Fruit fly (Drosophila melanogaster) whole organism, wandering third instar larva: ENCODE measurements around the gene CG31178.

Experiments used
- Abd-B ChIP-seq: fragments of >200 bp; optimal IDR thresholded peaks from 2 replicates; lab custom pipeline; 2017; ENCODE audit warnings: missing biosample characterization, missing genetic modification characterization
- Hr78 ChIP-seq: fragments of >200 bp; optimal IDR thresholded peaks from 2 replicates; lab custom pipeline; 2017; ENCODE audit warnings: missing biosample characterization, missing genetic modification characterization
- Myc ChIP-seq: fragments of >200 bp; optimal IDR thresholded peaks from 2 replicates; lab custom pipeline; 2017
- N ChIP-seq: fragments of >200 bp; optimal IDR thresholded peaks from 2 replicates; lab custom pipeline; 2018; ENCODE audit warnings: missing biosample characterization, missing external identifiers, missing genetic modification characterization
- br ChIP-seq: fragments of 200-800 bp; sonication (Bioruptor generic); optimal IDR thresholded peaks from 2 replicates; lab custom pipeline; 2016; ENCODE audit warnings: missing biosample characterization, missing genetic modification characterization
- pan ChIP-seq: fragments of >200 bp; optimal IDR thresholded peaks from 2 replicates; lab custom pipeline; 2017
- psq ChIP-seq: fragments of 200-800 bp; sonication (Bioruptor generic); optimal IDR thresholded peaks from 3 replicates; lab custom pipeline; 2017; ENCODE audit warnings: missing biosample characterization, mild to moderate bottlenecking, missing genetic modification characterization, moderate library complexity

dm6 chr3R:21873439-21873838 is at the start of gene CG31178:
- TF ChIP-seq Hr78 (GFP tag; lab: Kevin White, UChicago) = no peak
- no peak for TF ChIP-seq br (GFP tag; lab: Kevin White, UChicago)
- no peak for TF ChIP-seq psq (GFP tag; lab: Kevin White, UChicago)
- no peak for TF ChIP-seq Myc (lab: Kevin White, UChicago)
- TF ChIP-seq pan (lab: Kevin White, UChicago) = no peak
- no peak for TF ChIP-seq N
- TF ChIP-seq Abd-B (GFP tag; lab: Kevin White, UChicago) = no peak
